Fruit fly (Drosophila melanogaster) whole organism, embryonic: ENCODE measurements around the gene acj6.

Experiments used
- Adf1 ChIP-seq: fragments of 200-800 bp; sonication (Bioruptor generic); IDR thresholded peaks from 2 replicates; pipeline ENCODE4 v1.3.6; 2022; ENCODE audit warnings: missing biosample characterization, missing genetic modification characterization
- CG11504 ChIP-seq: fragments of 200-800 bp; sonication (Bioruptor generic); optimal IDR thresholded peaks from 3 replicates; lab custom pipeline; 2019; ENCODE audit warnings: missing biosample characterization, mild to moderate bottlenecking, missing genetic modification characterization, moderate library complexity
- CG14965 ChIP-seq: fragments of 200-800 bp; sonication (Bioruptor generic); optimal IDR thresholded peaks from 2 replicates; lab custom pipeline; 2016; ENCODE audit warnings: missing biosample characterization, missing genetic modification characterization, borderline replicate concordance
- CG1603 ChIP-seq: fragments of 200-800 bp; sonication (Bioruptor generic); optimal IDR thresholded peaks from 2 replicates; lab custom pipeline; 2019; ENCODE audit warnings: missing biosample characterization, mild to moderate bottlenecking, missing genetic modification characterization, moderate library complexity
- CG18599 ChIP-seq: fragments of 200-800 bp; sonication (Bioruptor generic); optimal IDR thresholded peaks from 3 replicates; lab custom pipeline; 2017; ENCODE audit warnings: missing biosample characterization, missing genetic modification characterization, mild to moderate bottlenecking, moderate library complexity, missing genetic modification reagents
- CG2678 ChIP-seq: fragments of 200-800 bp; sonication (Bioruptor generic); optimal IDR thresholded peaks from 3 replicates; lab custom pipeline; 2019; ENCODE audit warnings: missing biosample characterization, mild to moderate bottlenecking, missing genetic modification characterization, moderate library complexity
- CG2875 ChIP-seq: fragments of 200-800 bp; sonication (Bioruptor generic); optimal IDR thresholded peaks from 2 replicates; lab custom pipeline; 2017; ENCODE audit warnings: missing biosample characterization, mild to moderate bottlenecking, missing genetic modification characterization, missing genetic modification reagents
- CG2889 ChIP-seq: fragments of 200-800 bp; sonication (Bioruptor generic); IDR thresholded peaks from 3 replicates; pipeline ENCODE4 v1.3.6; 2022; ENCODE audit warnings: missing biosample characterization, missing genetic modification characterization
- CG3847 ChIP-seq: fragments of 200-800 bp; sonication (Bioruptor generic); IDR thresholded peaks from 2 replicates; pipeline ENCODE4 v1.3.6; 2022; ENCODE audit warnings: missing biosample characterization, missing genetic modification characterization
- CG7839 ChIP-seq: fragments of 200-800 bp; sonication (Bioruptor generic); optimal IDR thresholded peaks from 3 replicates; lab custom pipeline; 2018; ENCODE audit warnings: missing biosample characterization, mild to moderate bottlenecking, missing genetic modification characterization, moderate library complexity
- CG8290 ChIP-seq, 3 experiments: fragments of 200-800 bp; sonication (Bioruptor generic); optimal IDR thresholded peaks; 2 replicates each; lab custom pipeline; 2016 to 2019; ENCODE audit warnings: missing biosample characterization in 3 of 3, missing genetic modification characterization in 3 of 3, mild to moderate bottlenecking in 2 of 3, moderate library complexity in 1 of 3
- CG9437 ChIP-seq: fragments of 200-800 bp; sonication (Bioruptor generic); optimal IDR thresholded peaks from 2 replicates; lab custom pipeline; 2018; ENCODE audit warnings: missing biosample characterization, mild to moderate bottlenecking, missing genetic modification characterization
- Deaf1 ChIP-seq: fragments of 200-800 bp; optimal IDR thresholded peaks from 3 replicates; lab custom pipeline; 2019; ENCODE audit warnings: missing biosample characterization, mild to moderate bottlenecking, missing genetic modification characterization, moderate library complexity
- Ets65A ChIP-seq: fragments of 200-800 bp; sonication (Bioruptor generic); peaks from one replicate; lab custom pipeline; 2016; ENCODE audit warnings: missing biosample characterization, missing genetic modification characterization
- Gug ChIP-seq: fragments of 200-800 bp; sonication (Bioruptor generic); IDR thresholded peaks from 4 replicates; pipeline ENCODE4 v1.3.6; 2022; ENCODE audit warnings: missing biosample characterization, missing genetic modification characterization
- HLH3B ChIP-seq: fragments of 200-800 bp; sonication (Bioruptor generic); IDR thresholded peaks from 2 replicates; pipeline ENCODE4 v1.3.6; 2022; ENCODE audit warnings: missing biosample characterization, missing genetic modification characterization
- Hand ChIP-seq: fragments of 200-800 bp; sonication (Bioruptor generic); optimal IDR thresholded peaks from 2 replicates; lab custom pipeline; 2017; ENCODE audit warnings: mild to moderate bottlenecking, missing biosample characterization, missing genetic modification reagents, missing genetic modification characterization
- Med ChIP-seq: fragments of 200-800 bp; sonication (Bioruptor generic); peaks from one replicate; lab custom pipeline; 2016; ENCODE audit warnings: missing biosample characterization, missing genetic modification characterization, mild to moderate bottlenecking, inconsistent platforms, moderate library complexity
- Nf-YB ChIP-seq: fragments of 200-800 bp; sonication (Bioruptor generic); optimal IDR thresholded peaks from 3 replicates; lab custom pipeline; 2019; ENCODE audit warnings: missing biosample characterization, mild to moderate bottlenecking, missing genetic modification characterization, moderate library complexity
- Nf-YC ChIP-seq: fragments of 200-800 bp; optimal IDR thresholded peaks from 3 replicates; lab custom pipeline; 2019; ENCODE audit warnings: missing biosample characterization, mild to moderate bottlenecking, missing genetic modification characterization, moderate library complexity
- Ptx1 ChIP-seq: fragments of 200-800 bp; sonication (Bioruptor generic); IDR thresholded peaks from 2 replicates; pipeline ENCODE4 v1.3.6; 2022; ENCODE audit warnings: missing biosample characterization, missing genetic modification characterization
- Spps ChIP-seq: fragments of 200-800 bp; sonication (Bioruptor generic); optimal IDR thresholded peaks from 2 replicates; lab custom pipeline; 2018; ENCODE audit warnings: missing biosample characterization, mild to moderate bottlenecking, missing genetic modification characterization
- Xrp1 ChIP-seq: fragments of 200-800 bp; sonication (Bioruptor generic); IDR thresholded peaks from 2 replicates; pipeline ENCODE4 v1.3.6; 2022; ENCODE audit warnings: missing biosample characterization, missing genetic modification characterization
- bsh ChIP-seq, 2 experiments: fragments of 200-800 bp; sonication (Bioruptor generic); optimal IDR thresholded peaks; 2 replicates each; lab custom pipeline; 2017 to 2018; ENCODE audit warnings: mild to moderate bottlenecking in 2 of 2, missing biosample characterization in 2 of 2, missing genetic modification characterization in 2 of 2, moderate library complexity in 1 of 2
- chinmo ChIP-seq: fragments of 200-800 bp; sonication (Bioruptor generic); IDR thresholded peaks from 4 replicates; pipeline ENCODE4 v1.3.6; 2022; ENCODE audit warnings: missing biosample characterization, missing genetic modification characterization; ENCODE audit not compliant: partially characterized antibody
- dmrt99B ChIP-seq: fragments of 200-800 bp; sonication (Bioruptor generic); optimal IDR thresholded peaks from 2 replicates; lab custom pipeline; 2018; ENCODE audit warnings: missing biosample characterization, mild to moderate bottlenecking, missing genetic modification characterization, moderate library complexity
- ewg ChIP-seq: fragments of 200-800 bp; sonication (Bioruptor generic); optimal IDR thresholded peaks from 3 replicates; lab custom pipeline; 2017; ENCODE audit warnings: mild to moderate bottlenecking, missing biosample characterization, missing genetic modification reagents, missing genetic modification characterization
- gem ChIP-seq: fragments of 200-800 bp; sonication (Bioruptor generic); optimal IDR thresholded peaks from 2 replicates; lab custom pipeline; 2019; ENCODE audit warnings: missing biosample characterization, mild to moderate bottlenecking, missing genetic modification characterization, moderate library complexity
- grau ChIP-seq: fragments of 200-800 bp; optimal IDR thresholded peaks from 3 replicates; lab custom pipeline; 2019; ENCODE audit warnings: missing biosample characterization, mild to moderate bottlenecking, missing genetic modification characterization, moderate library complexity
- ind ChIP-seq: fragments of 200-800 bp; sonication (Bioruptor generic); optimal IDR thresholded peaks from 3 replicates; lab custom pipeline; 2016; ENCODE audit warnings: missing biosample characterization, missing genetic modification characterization
- lbe ChIP-seq: fragments of 200-800 bp; sonication (Bioruptor generic); optimal IDR thresholded peaks from 2 replicates; lab custom pipeline; 2016; ENCODE audit warnings: missing biosample characterization, mild to moderate bottlenecking, missing genetic modification characterization
- lmd ChIP-seq: fragments of 200-800 bp; sonication (Bioruptor generic); IDR thresholded peaks from 2 replicates; pipeline ENCODE4 v1.3.6; 2022; ENCODE audit warnings: missing biosample characterization, missing genetic modification characterization
- luna ChIP-seq: fragments of 200-800 bp; sonication (Bioruptor generic); optimal IDR thresholded peaks from 2 replicates; lab custom pipeline; 2016; ENCODE audit warnings: missing biosample characterization, missing genetic modification characterization
- nerfin-1 ChIP-seq: fragments of 200-800 bp; sonication (Bioruptor generic); optimal IDR thresholded peaks from 3 replicates; lab custom pipeline; 2019; ENCODE audit warnings: missing biosample characterization, mild to moderate bottlenecking, missing genetic modification characterization, moderate library complexity
- row ChIP-seq: fragments of 200-800 bp; sonication (Bioruptor generic); IDR thresholded peaks from 3 replicates; pipeline ENCODE4 v1.3.6; 2022; ENCODE audit warnings: missing biosample characterization, missing genetic modification characterization
- wdn ChIP-seq: fragments of 200-800 bp; sonication (Bioruptor generic); IDR thresholded peaks from 2 replicates; pipeline ENCODE4 v1.3.6; 2022; ENCODE audit warnings: missing biosample characterization, missing genetic modification characterization
- z ChIP-seq: fragments of 200-800 bp; sonication (Bioruptor generic); IDR thresholded peaks from 3 replicates; pipeline ENCODE4 v1.3.6; 2022; ENCODE audit warnings: missing biosample characterization, missing genetic modification characterization
- zen2 ChIP-seq: fragments of 200-800 bp; sonication (Bioruptor generic); IDR thresholded peaks from 3 replicates; pipeline ENCODE4 v1.3.6; 2022; ENCODE audit warnings: missing biosample characterization, missing genetic modification characterization; ENCODE audit not compliant: partially characterized antibody
- zfh1 ChIP-seq: fragments of 200-800 bp; sonication (Bioruptor generic); IDR thresholded peaks from 3 replicates; pipeline ENCODE4 v1.3.6; 2022; ENCODE audit warnings: missing biosample characterization, missing genetic modification characterization
- zfh2 ChIP-seq: fragments of 200-800 bp; sonication (Bioruptor generic); optimal IDR thresholded peaks from 2 replicates; lab custom pipeline; 2016; ENCODE audit warnings: missing biosample characterization, missing genetic modification characterization

Gene acj6

dm6 chrX:15379014-15379491 is at the start of gene acj6:
Gene acj6, minus strand, starts transcription at chrX:15379064.
- TF ChIP-seq ewg (peak; percentile 72), zen2 (0 out of 3 replicates have a peak, but pooled peaks have one; percentile 23), Xrp1 (GFP tag; lab: Robert Waterston, UW) (no peak), wdn (GFP tag; lab: Robert Waterston, UW) (no peak), nerfin-1 (peak; percentile 8), Adf1 (GFP tag; lab: Robert Waterston, UW) (peak; percentile 63; the same call in 1 of the 2 replicates), chinmo (GFP tag; lab: Robert Waterston, UW) (no peak), lbe (GFP tag; lab: Kevin White, UChicago) (no peak), Spps (tag; lab: Kevin White, UChicago) (no peak), Ets65A (GFP tag; lab: Kevin White, UChicago) (peak; percentile 32), Deaf1 (tag; lab: Kevin White, UChicago) (peak; percentile 9), Nf-YB (GFP tag; lab: Kevin White, UChicago) (peak; percentile 94), Nf-YC (tag; lab: Kevin White, UChicago) (peak; percentile 96)

- peak; percentile 8 for TF ChIP-seq CG11504
- TF ChIP-seq Gug (GFP tag; lab: Robert Waterston, UW): 0 out of 4 replicates have a peak, but pooled peaks have one; percentile 20
- 0 out of 3 replicates have a peak, but pooled peaks have one; percentile 20 for TF ChIP-seq CG2889 (GFP tag; lab: Robert Waterston, UW)
- 0 out of 2 replicates have a peak, but pooled peaks have one; percentile 12 for TF ChIP-seq lmd (GFP tag; lab: Robert Waterston, UW)
- TF ChIP-seq bsh (GFP tag; optimal IDR thresholded peaks at IDR 0.05; lab: Kevin White, UChicago): peak in 1 of 2 experiments; percentile 3
- peak; percentile 63 for TF ChIP-seq row (GFP tag; lab: Robert Waterston, UW)
- TF ChIP-seq CG7839 (tag; lab: Kevin White, UChicago): peak; percentile 16
- peak; percentile 88 for TF ChIP-seq Ets65A (GFP tag; lab: Kevin White, UChicago)
- peak; percentile 8 for TF ChIP-seq ind (GFP tag; lab: Kevin White, UChicago)
- no peak for TF ChIP-seq CG2875 (GFP tag; lab: Kevin White, UChicago)
- TF ChIP-seq luna (GFP tag; lab: Kevin White, UChicago): no peak
- peak; percentile 86 for TF ChIP-seq z (GFP tag; lab: Robert Waterston, UW)
- TF ChIP-seq grau (tag; lab: Kevin White, UChicago): peak; percentile 71
- TF ChIP-seq CG8290 (GFP tag; optimal IDR thresholded peaks at IDR 0.05; lab: Kevin White, UChicago): no peak
- peak in 1 of 2 experiments; percentile 29 for TF ChIP-seq CG8290 (tag; optimal IDR thresholded peaks at IDR 0.05; lab: Kevin White, UChicago)
- peak; percentile 3 for TF ChIP-seq CG2678 (tag; lab: Kevin White, UChicago)
- TF ChIP-seq CG14965 (GFP tag; lab: Kevin White, UChicago): no peak
- TF ChIP-seq CG9437 (GFP tag; lab: Kevin White, UChicago): no peak
- no peak for TF ChIP-seq zfh2 (GFP tag; lab: Kevin White, UChicago)
- peak; percentile 5 for TF ChIP-seq dmrt99B (tag; lab: Kevin White, UChicago)
- 0 out of 2 replicates have a peak, but pooled peaks have one; percentile 10 for TF ChIP-seq CG3847 (GFP tag; lab: Robert Waterston, UW)
- TF ChIP-seq zfh1 (GFP tag; lab: Robert Waterston, UW): peak; percentile 23; the same call in 1 of the 3 replicates
- TF ChIP-seq Hand (GFP tag; lab: Kevin White, UChicago): no peak
- peak; percentile 36 for TF ChIP-seq CG1603
- peak; percentile 16 for TF ChIP-seq gem (tag; lab: Kevin White, UChicago)
- peak; percentile 23 for TF ChIP-seq CG18599
- peak; percentile 22; the same call in 1 of the 2 replicates for TF ChIP-seq Ptx1 (GFP tag; lab: Robert Waterston, UW)
- TF ChIP-seq Med: peak; percentile 68
- 0 out of 2 replicates have a peak, but pooled peaks have one; percentile 12 for TF ChIP-seq HLH3B (GFP tag; lab: Robert Waterston, UW)
These were observed 27.9 kb upstream of the acj6 start for dm6 chrX:15406811-15407210.
